Worm (Caenorhabditis elegans) whole organism, L1 larva: ENCODE data around the gene ins-6.

Experiments
- C34B4.2 ChIP-seq: sonication (generic microtip); optimal IDR thresholded peaks from 2 replicates; lab custom pipeline; 2017; ENCODE audit warnings: mild to moderate bottlenecking, missing genetic modification characterization, missing compliant biosample characterization
- aha-1 ChIP-seq: fragments of 150-350 bp; optimal IDR thresholded peaks from 2 replicates; lab custom pipeline; 2014; ENCODE audit warnings: missing biosample characterization, missing genetic modification characterization
- aly-2 ChIP-seq: fragments of 150-350 bp; optimal IDR thresholded peaks from 2 replicates; lab custom pipeline; 2014; ENCODE audit warnings: missing biosample characterization, missing genetic modification characterization
- ceh-63 ChIP-seq: fragments of 200-800 bp; sonication (Bioruptor generic); optimal IDR thresholded peaks from 2 replicates; lab custom pipeline; 2018; ENCODE audit warnings: mild to moderate bottlenecking, missing genetic modification characterization, missing compliant biosample characterization
- ceh-8 ChIP-seq: fragments of 200-800 bp; sonication (Bioruptor generic); optimal IDR thresholded peaks from 2 replicates; lab custom pipeline; 2018; ENCODE audit warnings: mild to moderate bottlenecking, missing genetic modification characterization, moderate library complexity, missing compliant biosample characterization
- ceh-88 ChIP-seq: fragments of 200-800 bp; sonication (Bioruptor generic); IDR thresholded peaks from 2 replicates; pipeline ENCODE4 v1.3.6; 2022; ENCODE audit warnings: missing genetic modification characterization, missing compliant biosample characterization
- ceh-90 ChIP-seq: sonication (generic microtip); optimal IDR thresholded peaks from 2 replicates; lab custom pipeline; 2016; ENCODE audit warnings: missing genetic modification characterization, missing compliant biosample characterization
- ces-1 ChIP-seq: fragments of 150-350 bp; optimal IDR thresholded peaks from 2 replicates; lab custom pipeline; 2014; ENCODE audit warnings: missing biosample characterization, missing genetic modification reagents, missing genetic modification characterization
- dpl-1 ChIP-seq, 3 experiments: fragments of 150-350 bp in 2 of 3; sonication (generic microtip) in 1 of 3; optimal IDR thresholded peaks; 2 replicates each; lab custom pipeline; 2014 to 2017; ENCODE audit warnings: missing biosample characterization in 3 of 3, missing genetic modification characterization in 3 of 3, missing genetic modification reagents in 3 of 3
- dsc-1 ChIP-seq: sonication (generic microtip); optimal IDR thresholded peaks from 2 replicates; lab custom pipeline; 2016; ENCODE audit warnings: mild to moderate bottlenecking, missing genetic modification characterization, missing compliant biosample characterization
- efl-3 ChIP-seq: fragments of 200-800 bp; sonication (Bioruptor generic); optimal IDR thresholded peaks from 2 replicates; lab custom pipeline; 2018; ENCODE audit warnings: mild to moderate bottlenecking, missing genetic modification characterization, missing compliant biosample characterization
- egl-13 ChIP-seq: sonication (generic microtip); optimal IDR thresholded peaks from 2 replicates; lab custom pipeline; 2016; ENCODE audit warnings: missing genotype, missing genetic modification reagents, missing genetic modification characterization, missing compliant biosample characterization
- egl-27 ChIP-seq, 2 experiments: fragments of 150-350 bp in 1 of 2; sonication (generic microtip); optimal IDR thresholded peaks; 3 replicates each; lab custom pipeline; 2017 to 2018; ENCODE audit warnings: missing biosample characterization in 2 of 2, missing genetic modification characterization in 2 of 2, missing genetic modification reagents in 2 of 2
- elt-2 ChIP-seq: sonication (generic microtip); optimal IDR thresholded peaks from 2 replicates; lab custom pipeline; 2016; ENCODE audit warnings: missing genetic modification characterization, mild to moderate bottlenecking, inconsistent platforms, missing compliant biosample characterization, missing genetic modification reagents
- ets-5 ChIP-seq: fragments of 200-800 bp; sonication (Bioruptor generic); IDR thresholded peaks from 2 replicates; pipeline ENCODE4 v1.3.6; 2022; ENCODE audit warnings: missing genetic modification characterization, missing compliant biosample characterization
- fkh-10 ChIP-seq: sonication (generic microtip); optimal IDR thresholded peaks from 2 replicates; lab custom pipeline; 2017; ENCODE audit warnings: missing biosample characterization, missing genetic modification reagents, missing genetic modification characterization
- fkh-4 ChIP-seq: sonication (generic microtip); optimal IDR thresholded peaks from 2 replicates; lab custom pipeline; 2016; ENCODE audit warnings: missing compliant biosample characterization, missing genetic modification characterization, borderline replicate concordance
- hpl-2 ChIP-seq: fragments of 150-350 bp; optimal IDR thresholded peaks from 2 replicates; lab custom pipeline; 2014; ENCODE audit warnings: missing biosample characterization, missing genetic modification reagents, missing genetic modification characterization
- irx-1 ChIP-seq: sonication (generic microtip); optimal IDR thresholded peaks from 2 replicates; lab custom pipeline; 2016; ENCODE audit warnings: missing genetic modification characterization, missing compliant biosample characterization
- jun-1 ChIP-seq: fragments of 150-350 bp; optimal IDR thresholded peaks from 2 replicates; lab custom pipeline; 2014; ENCODE audit warnings: missing biosample characterization, missing genetic modification reagents, missing genetic modification characterization
- lin-14 ChIP-seq: fragments of 200-800 bp; sonication (Bioruptor generic); optimal IDR thresholded peaks from 2 replicates; lab custom pipeline; 2018; ENCODE audit warnings: mild to moderate bottlenecking, missing genetic modification characterization, moderate library complexity, missing compliant biosample characterization
- lin-15B ChIP-seq: fragments of 150-350 bp; sonication (generic microtip); optimal IDR thresholded peaks from 3 replicates; lab custom pipeline; 2014; ENCODE audit warnings: missing biosample characterization, missing genetic modification characterization
- lir-3 ChIP-seq: sonication (generic microtip); optimal IDR thresholded peaks from 2 replicates; lab custom pipeline; 2016; ENCODE audit warnings: mild to moderate bottlenecking, missing genetic modification characterization, moderate library complexity, missing compliant biosample characterization; ENCODE audit not compliant: poor library complexity
- lsy-2 ChIP-seq, 2 experiments: fragments of 150-350 bp; optimal IDR thresholded peaks; 2 replicates each; lab custom pipeline; 2014; ENCODE audit warnings: missing biosample characterization in 2 of 2, missing genetic modification characterization in 2 of 2
- mab-9 ChIP-seq: fragments of 200-800 bp; sonication (Bioruptor generic); IDR thresholded peaks from 2 replicates; pipeline ENCODE4 v1.3.6; 2022; ENCODE audit warnings: missing genetic modification reagents, missing genetic modification characterization, missing compliant biosample characterization
- mdl-1 ChIP-seq, 2 experiments: fragments of 150-350 bp; optimal IDR thresholded peaks; 2 replicates each; lab custom pipeline; 2014 to 2017; ENCODE audit warnings: missing biosample characterization in 2 of 2, missing genetic modification characterization in 2 of 2, inconsistent platforms in 1 of 2
- mep-1 ChIP-seq: fragments of 150-350 bp; optimal IDR thresholded peaks from 2 replicates; lab custom pipeline; 2014; ENCODE audit warnings: missing biosample characterization, missing genetic modification characterization
- nhr-11 ChIP-seq: fragments of 150-350 bp; optimal IDR thresholded peaks from 2 replicates; lab custom pipeline; 2014; ENCODE audit warnings: missing biosample characterization, missing genetic modification characterization
- nhr-19 ChIP-seq: fragments of 200-800 bp; sonication (Bioruptor generic); conservative IDR thresholded peaks from 2 replicates; pipeline ENCODE4 v1.3.6; 2022; ENCODE audit warnings: missing genetic modification characterization, missing compliant biosample characterization
- nhr-237 ChIP-seq: fragments of 150-350 bp; optimal IDR thresholded peaks from 2 replicates; lab custom pipeline; 2014; ENCODE audit warnings: missing biosample characterization, missing genetic modification characterization
- nhr-28 ChIP-seq: fragments of 150-350 bp; optimal IDR thresholded peaks from 2 replicates; lab custom pipeline; 2014; ENCODE audit warnings: missing biosample characterization, missing genetic modification characterization
- nhr-47 ChIP-seq: sonication (generic microtip); optimal IDR thresholded peaks from 2 replicates; lab custom pipeline; 2016; ENCODE audit warnings: mild to moderate bottlenecking, missing genetic modification characterization, moderate library complexity, missing compliant biosample characterization
- nhr-71 ChIP-seq: sonication (generic microtip); optimal IDR thresholded peaks from 2 replicates; lab custom pipeline; 2016; ENCODE audit warnings: mild to moderate bottlenecking, missing genetic modification characterization, moderate library complexity, missing compliant biosample characterization
- nhr-76 ChIP-seq: sonication (generic microtip); optimal IDR thresholded peaks from 2 replicates; lab custom pipeline; 2017; ENCODE audit warnings: missing biosample characterization, missing genetic modification characterization
- nhr-84 ChIP-seq: sonication (generic microtip); optimal IDR thresholded peaks from 2 replicates; lab custom pipeline; 2017; ENCODE audit warnings: missing biosample characterization, missing genetic modification characterization
- pqm-1 ChIP-seq: sonication (generic microtip); optimal IDR thresholded peaks from 3 replicates; lab custom pipeline; 2017; ENCODE audit warnings: missing biosample characterization, missing genetic modification characterization
- skn-1 ChIP-seq: fragments of 150-350 bp; optimal IDR thresholded peaks from 2 replicates; lab custom pipeline; 2014; ENCODE audit warnings: missing biosample characterization, missing genetic modification characterization
- snu-23 ChIP-seq: sonication (generic microtip); optimal IDR thresholded peaks from 2 replicates; lab custom pipeline; 2016; ENCODE audit warnings: missing genetic modification characterization, missing compliant biosample characterization
- swsn-7 ChIP-seq: sonication (generic microtip); optimal IDR thresholded peaks from 2 replicates; lab custom pipeline; 2016; ENCODE audit warnings: missing genetic modification characterization, missing compliant biosample characterization
- tbx-2 ChIP-seq: sonication (generic microtip); optimal IDR thresholded peaks from 2 replicates; lab custom pipeline; 2016; ENCODE audit warnings: missing genetic modification characterization, missing compliant biosample characterization
- unc-130 ChIP-seq: fragments of 150-350 bp; optimal IDR thresholded peaks from 2 replicates; lab custom pipeline; 2017; ENCODE audit warnings: missing biosample characterization, missing genetic modification characterization, inconsistent platforms
- unc-86 ChIP-seq: sonication (generic microtip); optimal IDR thresholded peaks from 2 replicates; lab custom pipeline; 2016; ENCODE audit warnings: missing genetic modification characterization, missing compliant biosample characterization
- vab-15 ChIP-seq: sonication (generic microtip); optimal IDR thresholded peaks from 2 replicates; lab custom pipeline; 2017; ENCODE audit warnings: missing genotype, mild to moderate bottlenecking, missing genetic modification characterization, missing compliant biosample characterization
- ztf-11 ChIP-seq, 2 experiments: sonication (generic microtip); optimal IDR thresholded peaks; 2 replicates each; lab custom pipeline; 2016 to 2017; ENCODE audit warnings: missing genetic modification characterization in 2 of 2, missing biosample characterization in 1 of 2, missing compliant biosample characterization in 1 of 2

ins-6 gene

DNA sequence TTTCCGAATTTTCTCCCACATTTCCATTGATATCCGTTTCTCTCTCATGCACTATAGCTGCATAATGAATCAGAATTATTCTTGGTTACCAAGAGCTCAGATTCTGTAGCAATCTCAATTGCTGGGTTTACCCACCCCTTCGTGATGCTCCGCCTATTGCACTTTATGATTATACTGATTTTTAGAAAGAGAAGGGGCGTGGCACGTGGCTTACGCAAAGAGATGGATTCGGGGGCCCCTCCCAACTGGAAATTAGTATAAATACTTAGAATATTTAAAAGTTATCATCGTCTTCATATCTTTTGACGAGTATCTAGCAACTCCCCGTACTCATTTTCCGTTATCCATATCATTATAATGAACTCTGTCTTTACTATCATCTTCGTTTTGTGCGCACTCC lies at the start of gene ins-6:
TSS of gene ins-6 (plus strand) at position 301 of the 400 bp plus-strand sequence.
- no peak for TF ChIP-seq egl-13 (tag; lab: Kevin White, UChicago)
- no peak for TF ChIP-seq hpl-2 (GFP tag; lab: Kevin White, UChicago)
- TF ChIP-seq skn-1 (tag; lab: Kevin White, UChicago): no peak
- TF ChIP-seq tbx-2 (tag; lab: Kevin White, UChicago): no peak
- no peak for TF ChIP-seq swsn-7 (tag; lab: Kevin White, UChicago)
- no peak for TF ChIP-seq ets-5 (GFP tag; lab: Robert Waterston, UW)
- no peak for TF ChIP-seq lir-3 (tag; lab: Kevin White, UChicago)
- TF ChIP-seq irx-1 (tag; lab: Kevin White, UChicago): no peak
- no peak for TF ChIP-seq nhr-28
- no peak for TF ChIP-seq aly-2
- no peak for TF ChIP-seq egl-27 (tag; optimal IDR thresholded peaks at IDR 0.05; lab: Kevin White, UChicago)
- no peak for TF ChIP-seq mep-1 (tag; lab: Kevin White, UChicago)
- TF ChIP-seq nhr-11 (tag; lab: Kevin White, UChicago): no peak
- no peak for TF ChIP-seq ztf-11 (tag; optimal IDR thresholded peaks at IDR 0.05; lab: Kevin White, UChicago)
- TF ChIP-seq, all 84 proteins: peak for 0

DNA sequence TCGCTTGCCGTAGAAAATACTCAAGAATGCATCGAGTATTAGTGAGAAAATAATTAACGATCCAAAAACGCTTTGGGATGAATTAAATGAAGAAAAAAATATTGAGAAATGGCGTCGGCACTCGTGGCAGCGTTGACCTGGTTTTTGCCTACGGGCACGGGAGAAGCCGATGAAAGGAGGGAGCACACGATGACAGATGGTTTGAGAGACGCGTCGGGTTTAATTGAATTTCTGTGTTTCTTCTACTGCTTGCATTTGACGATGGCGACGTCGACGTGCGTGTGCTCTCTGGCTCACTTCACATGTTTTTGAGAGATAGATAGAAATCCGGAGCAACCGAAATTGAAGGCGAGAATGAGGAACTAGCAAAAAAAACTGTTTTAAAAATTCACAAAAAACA lies 49.6 kb upstream of the ins-6 start:
- TF ChIP-seq vab-15 (tag; lab: Kevin White, UChicago) (no peak), mep-1 (tag; lab: Kevin White, UChicago) (no peak), lsy-2 (tag; optimal IDR thresholded peaks at IDR 0.05; lab: Kevin White, UChicago) (no peak), jun-1 (tag; lab: Kevin White, UChicago) (no peak), mdl-1 (tag; optimal IDR thresholded peaks at IDR 0.05; lab: Kevin White, UChicago) (no peak), lir-3 (tag; lab: Kevin White, UChicago) (no peak), lin-15B (no peak), C34B4.2 (no peak), ceh-90 (tag; lab: Kevin White, UChicago) (no peak), fkh-4 (tag; lab: Kevin White, UChicago) (no peak), dpl-1 (GFP tag; optimal IDR thresholded peaks at IDR 0.05; lab: Kevin White, UChicago) (no peak), nhr-84 (tag; lab: Kevin White, UChicago) (no peak), nhr-71 (no peak), elt-2 (no peak), nhr-19 (GFP tag; lab: Robert Waterston, UW) (no peak), egl-27 (tag; optimal IDR thresholded peaks at IDR 0.05; lab: Kevin White, UChicago) (no peak), irx-1 (tag; lab: Kevin White, UChicago) (no peak), pqm-1 (tag; lab: Kevin White, UChicago) (no peak), nhr-237 (tag; lab: Kevin White, UChicago) (no peak), fkh-10 (peak; percentile 13), nhr-76 (no peak), mab-9 (no peak), efl-3 (GFP tag; lab: Kevin White, UChicago) (no peak), aha-1 (tag; lab: Kevin White, UChicago) (no peak), ces-1 (GFP tag; lab: Kevin White, UChicago) (no peak), unc-86 (tag; lab: Kevin White, UChicago) (no peak), snu-23 (GFP tag; lab: Kevin White, UChicago) (no peak), nhr-47 (peak; percentile 28), ceh-88 (no peak), dsc-1 (tag; lab: Kevin White, UChicago) (peak; percentile 72), lin-14 (peak; percentile 55), ceh-8 (GFP tag; lab: Kevin White, UChicago) (no peak), unc-130 (no peak), nhr-11 (tag; lab: Kevin White, UChicago) (no peak), hpl-2 (GFP tag; lab: Kevin White, UChicago) (no peak), ceh-63 (GFP tag; lab: Kevin White, UChicago) (peak; percentile 31)
